Fruit fly (Drosophila melanogaster) whole organism, prepupa: ENCODE results near the gene CG7341.

Experiments used
- Blimp-1 ChIP-seq: fragments of 200-800 bp; sonication (Bioruptor generic); optimal IDR thresholded peaks from 3 replicates; lab custom pipeline; 2017; ENCODE audit warnings: missing biosample characterization, missing genetic modification characterization, mild to moderate bottlenecking, moderate library complexity, missing genetic modification reagents
- CG10631 ChIP-seq: fragments of 200-800 bp; sonication (Bioruptor generic); optimal IDR thresholded peaks from 2 replicates; lab custom pipeline; 2016; ENCODE audit warnings: missing biosample characterization, missing genetic modification characterization
- CG10669 ChIP-seq: fragments of 200-800 bp; sonication (Bioruptor generic); optimal IDR thresholded peaks from 3 replicates; lab custom pipeline; 2018; ENCODE audit warnings: missing biosample characterization, mild to moderate bottlenecking, missing genetic modification characterization, moderate library complexity
- CG11902 ChIP-seq: fragments of 200-800 bp; sonication (Bioruptor generic); optimal IDR thresholded peaks from 3 replicates; lab custom pipeline; 2016; ENCODE audit warnings: missing biosample characterization, missing genetic modification characterization
- CG16779 ChIP-seq: fragments of 200-800 bp; sonication (Bioruptor generic); optimal IDR thresholded peaks from 3 replicates; lab custom pipeline; 2017; ENCODE audit warnings: missing biosample characterization, mild to moderate bottlenecking, missing genetic modification characterization
- CG3032 ChIP-seq: fragments of 200-800 bp; optimal IDR thresholded peaks from 2 replicates; lab custom pipeline; 2019; ENCODE audit warnings: missing biosample characterization, mild to moderate bottlenecking, missing genetic modification characterization, moderate library complexity
- CG31627 ChIP-seq: fragments of 200-800 bp; sonication (Bioruptor generic); optimal IDR thresholded peaks from 3 replicates; lab custom pipeline; 2016; ENCODE audit warnings: missing biosample characterization, missing genetic modification characterization
- CG32006 ChIP-seq: fragments of 200-800 bp; sonication (Bioruptor generic); optimal IDR thresholded peaks from 3 replicates; lab custom pipeline; 2017; ENCODE audit warnings: missing biosample characterization, mild to moderate bottlenecking, missing genetic modification characterization
- CG34406 ChIP-seq: fragments of 200-800 bp; sonication (Bioruptor generic); optimal IDR thresholded peaks from 3 replicates; lab custom pipeline; 2016; ENCODE audit warnings: missing biosample characterization, missing genetic modification characterization
- CG3919 ChIP-seq: fragments of 200-800 bp; sonication (Bioruptor generic); optimal IDR thresholded peaks from 3 replicates; lab custom pipeline; 2016; ENCODE audit warnings: missing biosample characterization, missing genetic modification characterization
- CG6792 ChIP-seq: fragments of 200-800 bp; sonication (Bioruptor generic); optimal IDR thresholded peaks from 3 replicates; lab custom pipeline; 2016; ENCODE audit warnings: missing biosample characterization, missing genetic modification characterization
- CG6808 ChIP-seq: fragments of 200-800 bp; sonication (Bioruptor generic); optimal IDR thresholded peaks from 3 replicates; lab custom pipeline; 2017; ENCODE audit warnings: missing biosample characterization, missing genetic modification characterization, mild to moderate bottlenecking, moderate library complexity, missing genetic modification reagents
- CG6854 ChIP-seq: fragments of 200-800 bp; sonication (Bioruptor generic); optimal IDR thresholded peaks from 2 replicates; lab custom pipeline; 2017; ENCODE audit warnings: missing biosample characterization, mild to moderate bottlenecking, missing genetic modification characterization
- CG7368 ChIP-seq: fragments of 200-800 bp; sonication (Bioruptor generic); optimal IDR thresholded peaks from 3 replicates; lab custom pipeline; 2016; ENCODE audit warnings: missing biosample characterization, missing genetic modification characterization
- CG8319 ChIP-seq: fragments of 200-800 bp; sonication (Bioruptor generic); optimal IDR thresholded peaks from 3 replicates; lab custom pipeline; 2016; ENCODE audit warnings: missing biosample characterization, missing genetic modification characterization
- CG8632 ChIP-seq: fragments of 200-800 bp; sonication (Bioruptor generic); optimal IDR thresholded peaks from 3 replicates; lab custom pipeline; 2016; ENCODE audit warnings: missing biosample characterization, missing genetic modification characterization
- CG9139 ChIP-seq: fragments of 200-800 bp; sonication (Bioruptor generic); optimal IDR thresholded peaks from 3 replicates; lab custom pipeline; 2017; ENCODE audit warnings: missing biosample characterization, mild to moderate bottlenecking, missing genetic modification characterization
- Eip75B ChIP-seq: fragments of 200-800 bp; sonication (Bioruptor generic); optimal IDR thresholded peaks from 3 replicates; lab custom pipeline; 2016; ENCODE audit warnings: missing biosample characterization, missing genetic modification characterization
- Eip78C ChIP-seq: fragments of 200-800 bp; sonication (Bioruptor generic); peaks from one replicate; lab custom pipeline; 2016; ENCODE audit warnings: missing biosample characterization, missing genetic modification characterization
- Eip93F ChIP-seq: fragments of 200-800 bp; sonication (Bioruptor generic); optimal IDR thresholded peaks from 2 replicates; lab custom pipeline; 2016; ENCODE audit warnings: missing biosample characterization, mild to moderate bottlenecking, missing genetic modification characterization
- Ets21C ChIP-seq: fragments of 200-800 bp; sonication (Bioruptor generic); optimal IDR thresholded peaks from 3 replicates; lab custom pipeline; 2016; ENCODE audit warnings: missing biosample characterization, missing genetic modification characterization
- Ets96B ChIP-seq: fragments of 200-800 bp; optimal IDR thresholded peaks from 2 replicates; lab custom pipeline; 2019; ENCODE audit warnings: missing biosample characterization, mild to moderate bottlenecking, missing genetic modification characterization, moderate library complexity
- Hr38 ChIP-seq: sonication (Bioruptor generic); optimal IDR thresholded peaks from 2 replicates; lab custom pipeline; 2016; ENCODE audit warnings: missing biosample characterization, missing genetic modification characterization
- Hr39 ChIP-seq: fragments of 200-800 bp; sonication (Bioruptor generic); optimal IDR thresholded peaks from 2 replicates; lab custom pipeline; 2016; ENCODE audit warnings: missing biosample characterization, missing genetic modification characterization
- Hr4 ChIP-seq: fragments of 200-800 bp; sonication (Bioruptor generic); optimal IDR thresholded peaks from 3 replicates; lab custom pipeline; 2016; ENCODE audit warnings: missing biosample characterization, missing genetic modification characterization
- Met ChIP-seq: fragments of 200-800 bp; sonication (Bioruptor generic); optimal IDR thresholded peaks from 3 replicates; lab custom pipeline; 2016; ENCODE audit warnings: missing biosample characterization, missing genetic modification characterization
- OdsH ChIP-seq: fragments of 200-800 bp; sonication (Bioruptor generic); optimal IDR thresholded peaks from 3 replicates; lab custom pipeline; 2016; ENCODE audit warnings: missing biosample characterization, missing genetic modification characterization
- Smox ChIP-seq: fragments of 200-800 bp; sonication (Bioruptor generic); optimal IDR thresholded peaks from 3 replicates; lab custom pipeline; 2016; ENCODE audit warnings: missing biosample characterization, missing genetic modification characterization
- Sox102F ChIP-seq: fragments of 200-800 bp; sonication (Bioruptor generic); optimal IDR thresholded peaks from 2 replicates; lab custom pipeline; 2016; ENCODE audit warnings: missing biosample characterization, mild to moderate bottlenecking, missing genetic modification characterization
- Sox14 ChIP-seq: fragments of 200-800 bp; sonication (Bioruptor generic); optimal IDR thresholded peaks from 3 replicates; lab custom pipeline; 2016; ENCODE audit warnings: missing biosample characterization, missing genetic modification characterization
- Sox15 ChIP-seq: fragments of 200-800 bp; sonication (Bioruptor generic); optimal IDR thresholded peaks from 3 replicates; lab custom pipeline; 2016; ENCODE audit warnings: missing biosample characterization, missing genetic modification characterization
- achi ChIP-seq: fragments of 200-800 bp; sonication (Bioruptor generic); optimal IDR thresholded peaks from 3 replicates; lab custom pipeline; 2016; ENCODE audit warnings: missing biosample characterization, missing genetic modification characterization
- acj6 ChIP-seq: fragments of 200-800 bp; sonication (Bioruptor generic); optimal IDR thresholded peaks from 3 replicates; lab custom pipeline; 2016; ENCODE audit warnings: missing biosample characterization, missing genetic modification characterization
- cyc ChIP-seq: fragments of 200-800 bp; sonication (Bioruptor generic); optimal IDR thresholded peaks from 3 replicates; lab custom pipeline; 2016; ENCODE audit warnings: missing biosample characterization, missing genetic modification characterization
- dsx ChIP-seq: fragments of 200-800 bp; optimal IDR thresholded peaks from 3 replicates; lab custom pipeline; 2019; ENCODE audit warnings: missing biosample characterization, mild to moderate bottlenecking, missing genetic modification characterization, moderate library complexity; ENCODE audit not compliant: poor library complexity, severe bottlenecking
- eg ChIP-seq: fragments of 200-800 bp; sonication (Bioruptor generic); IDR thresholded peaks from 3 replicates; pipeline ENCODE4 v1.3.6; 2022; ENCODE audit warnings: missing biosample characterization, missing genetic modification characterization
- esn ChIP-seq: fragments of 200-800 bp; sonication (Bioruptor generic); optimal IDR thresholded peaks from 2 replicates; lab custom pipeline; 2016; ENCODE audit warnings: missing biosample characterization, mild to moderate bottlenecking, missing genetic modification characterization, moderate library complexity
- fd59A ChIP-seq: fragments of 200-800 bp; sonication (Bioruptor generic); optimal IDR thresholded peaks from 2 replicates; lab custom pipeline; 2017; ENCODE audit warnings: missing biosample characterization, mild to moderate bottlenecking, missing genetic modification characterization, missing genetic modification reagents
- fkh ChIP-seq: fragments of 200-800 bp; sonication (Bioruptor generic); optimal IDR thresholded peaks from 3 replicates; lab custom pipeline; 2017; ENCODE audit warnings: missing biosample characterization, mild to moderate bottlenecking, missing genetic modification characterization, moderate library complexity
- lz ChIP-seq: fragments of 200-800 bp; sonication (Bioruptor generic); optimal IDR thresholded peaks from 3 replicates; lab custom pipeline; 2016; ENCODE audit warnings: missing biosample characterization, missing genetic modification characterization
- net ChIP-seq: fragments of 200-800 bp; sonication (Bioruptor generic); optimal IDR thresholded peaks from 3 replicates; lab custom pipeline; 2016; ENCODE audit warnings: missing biosample characterization, missing genetic modification characterization
- pdm3 ChIP-seq: fragments of 200-800 bp; sonication (Bioruptor generic); optimal IDR thresholded peaks from 3 replicates; lab custom pipeline; 2016; ENCODE audit warnings: missing biosample characterization, missing genetic modification characterization
- salr ChIP-seq, 2 experiments: fragments of 200-800 bp; sonication (Bioruptor generic); optimal IDR thresholded peaks; 3 replicates each; lab custom pipeline; 2016 to 2018; ENCODE audit warnings: missing biosample characterization in 2 of 2, missing genetic modification characterization in 2 of 2, mild to moderate bottlenecking in 1 of 2
- ss ChIP-seq, 2 experiments: fragments of 200-800 bp; sonication (Bioruptor generic); optimal IDR thresholded peaks; 2 replicates in 1 of 2; 3 replicates in 1 of 2; lab custom pipeline; 2017 to 2018; ENCODE audit warnings: mild to moderate bottlenecking in 2 of 2, missing biosample characterization in 2 of 2, missing genetic modification characterization in 2 of 2, moderate library complexity in 1 of 2
- svp ChIP-seq: fragments of 200-800 bp; sonication (Bioruptor generic); peaks from one replicate; lab custom pipeline; 2016; ENCODE audit warnings: missing biosample characterization, missing genetic modification characterization
- topi ChIP-seq: fragments of 200-800 bp; sonication (Bioruptor generic); optimal IDR thresholded peaks from 3 replicates; lab custom pipeline; 2016; ENCODE audit warnings: missing biosample characterization, missing genetic modification characterization
- vri ChIP-seq: fragments of 200-800 bp; sonication (Bioruptor generic); optimal IDR thresholded peaks from 3 replicates; lab custom pipeline; 2016; ENCODE audit warnings: missing biosample characterization, mild to moderate bottlenecking, missing genetic modification characterization

CG7341 gene

DNA sequence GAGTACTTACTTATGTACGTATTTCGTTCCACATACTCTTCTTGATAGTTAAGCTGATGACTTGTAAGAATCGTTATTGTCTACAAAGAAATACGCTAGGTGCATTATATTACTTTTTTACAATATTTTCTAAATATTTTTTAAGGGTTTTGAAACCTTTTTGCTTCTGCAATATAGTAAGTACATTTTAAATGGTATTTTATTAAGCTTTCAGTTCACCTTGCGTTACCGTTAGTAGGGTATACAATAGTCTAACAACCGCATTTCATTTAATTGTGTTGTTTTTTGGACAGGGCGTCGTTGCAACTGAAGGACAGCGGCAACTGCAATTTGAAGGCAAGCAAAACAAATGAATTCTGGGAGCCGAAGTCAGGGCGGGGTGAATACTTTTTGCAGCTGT, 24.4 kb downstream of the CG7341 start:
- TF ChIP-seq CG6854 (GFP tag; lab: Kevin White, UChicago) (peak; percentile 27), CG10669 (GFP tag; lab: Kevin White, UChicago) (peak; percentile 43), fkh (GFP tag; lab: Kevin White, UChicago) (no peak), CG8319 (GFP tag; lab: Kevin White, UChicago) (peak; percentile 29), CG31627 (peak; percentile 4), Hr39 (GFP tag; lab: Kevin White, UChicago) (peak; percentile 29), lz (GFP tag; lab: Kevin White, UChicago) (peak; percentile 13), CG3919 (peak; percentile 50), Smox (GFP tag; lab: Kevin White, UChicago) (peak; percentile 59), cyc (GFP tag; lab: Kevin White, UChicago) (peak; percentile 31), CG6808 (GFP tag; lab: Kevin White, UChicago) (no peak), OdsH (GFP tag; lab: Kevin White, UChicago) (peak; percentile 55), Ets21C (GFP tag; lab: Kevin White, UChicago) (no peak), Hr38 (GFP tag; lab: Kevin White, UChicago) (no peak), acj6 (GFP tag; lab: Kevin White, UChicago) (peak; percentile 52), svp (peak; percentile 89), CG3032 (peak; percentile 31), Eip78C (GFP tag; lab: Kevin White, UChicago) (peak; percentile 91), CG8632 (peak; percentile 71), fd59A (no peak), achi (peak; percentile 56), CG16779 (tag; lab: Kevin White, UChicago) (no peak), vri (peak; percentile 11), esn (GFP tag; lab: Kevin White, UChicago) (peak; percentile 52), topi (GFP tag; lab: Kevin White, UChicago) (peak; percentile 61), CG6792 (peak; percentile 2), net (GFP tag; lab: Kevin White, UChicago) (peak; percentile 30), pdm3 (GFP tag; lab: Kevin White, UChicago) (peak; percentile 61), dsx (peak; percentile 53), CG32006 (GFP tag; lab: Kevin White, UChicago) (peak; percentile 3), CG7368 (GFP tag; lab: Kevin White, UChicago) (peak; percentile 8), CG34406 (GFP tag; lab: Kevin White, UChicago) (peak; percentile 68), CG11902 (GFP tag; lab: Kevin White, UChicago) (peak; percentile 33), CG10631 (GFP tag; lab: Kevin White, UChicago) (peak; percentile 4), Eip75B (GFP tag; lab: Kevin White, UChicago) (peak; percentile 35), Met (peak; percentile 68), CG9139 (GFP tag; lab: Kevin White, UChicago) (no peak), Sox14 (peak; percentile 31), eg (no peak), Ets96B (tag; lab: Kevin White, UChicago) (peak; percentile 46), Sox15 (peak; percentile 38), salr (GFP tag; optimal IDR thresholded peaks at IDR 0.05; lab: Kevin White, UChicago) (no peak), Eip93F (GFP tag; lab: Kevin White, UChicago) (no peak), ss (GFP tag; optimal IDR thresholded peaks at IDR 0.05; lab: Kevin White, UChicago) (peak; percentile 13 to 43), Blimp-1 (GFP tag; lab: Kevin White, UChicago) (peak; percentile 8), Hr4 (GFP tag; lab: Kevin White, UChicago) (no peak), Sox102F (GFP tag; lab: Kevin White, UChicago) (peak; percentile 48)
